Fruit fly (Drosophila melanogaster) whole organism, embryonic: ENCODE measurements around the gene Unr.

Source experiments
- CG10959 ChIP-seq: fragments of 200-800 bp; sonication (Bioruptor generic); IDR thresholded peaks from 2 replicates; pipeline ENCODE4 v1.3.6; 2022; ENCODE audit warnings: missing biosample characterization, missing genetic modification characterization
- CG11723 ChIP-seq: fragments of 200-800 bp; sonication (Bioruptor generic); optimal IDR thresholded peaks from 2 replicates; lab custom pipeline; 2017; ENCODE audit warnings: missing biosample characterization, mild to moderate bottlenecking, missing genetic modification characterization
- CG14441 ChIP-seq: fragments of 200-800 bp; sonication (Bioruptor generic); IDR thresholded peaks from 2 replicates; pipeline ENCODE4 v1.3.6; 2022; ENCODE audit warnings: missing biosample characterization, missing genetic modification characterization
- CG15011 ChIP-seq: fragments of 200-800 bp; sonication (Bioruptor generic); optimal IDR thresholded peaks from 3 replicates; lab custom pipeline; 2018; ENCODE audit warnings: missing biosample characterization, mild to moderate bottlenecking, missing genetic modification characterization
- CG15696 ChIP-seq: fragments of 200-800 bp; sonication (Bioruptor generic); optimal IDR thresholded peaks from 2 replicates; lab custom pipeline; 2019; ENCODE audit warnings: missing biosample characterization, mild to moderate bottlenecking, missing genetic modification characterization, moderate library complexity
- CG17328 ChIP-seq: fragments of 200-800 bp; sonication (Bioruptor generic); IDR thresholded peaks from 2 replicates; pipeline ENCODE4 v1.3.6; 2022; ENCODE audit warnings: missing biosample characterization, missing genetic modification characterization
- CG1792 ChIP-seq: fragments of 200-800 bp; sonication (Bioruptor generic); optimal IDR thresholded peaks from 2 replicates; lab custom pipeline; 2016; ENCODE audit warnings: missing biosample characterization, missing genetic modification characterization
- CG31224 ChIP-seq: fragments of 200-800 bp; sonication (Bioruptor generic); IDR thresholded peaks from 2 replicates; pipeline ENCODE4 v1.3.6; 2022; ENCODE audit warnings: missing biosample characterization, missing genetic modification characterization
- CG32532 ChIP-seq: fragments of 200-800 bp; sonication (Bioruptor generic); IDR thresholded peaks from 2 replicates; pipeline ENCODE4 v1.3.6; 2022; ENCODE audit warnings: missing biosample characterization, missing genetic modification characterization
- CG32772 ChIP-seq: fragments of 200-800 bp; sonication (Bioruptor generic); IDR thresholded peaks from 2 replicates; pipeline ENCODE4 v1.3.6; 2022; ENCODE audit warnings: missing biosample characterization, missing genetic modification characterization
- CG34422 ChIP-seq: fragments of 200-800 bp; sonication (Bioruptor generic); IDR thresholded peaks from 3 replicates; pipeline ENCODE4 v1.3.6; 2022; ENCODE audit warnings: missing biosample characterization, missing genetic modification characterization
- CG3838 ChIP-seq: fragments of 200-800 bp; sonication (Bioruptor generic); optimal IDR thresholded peaks from 3 replicates; lab custom pipeline; 2016; ENCODE audit warnings: missing biosample characterization, missing genetic modification characterization
- CG6175 ChIP-seq: fragments of 200-800 bp; sonication (Bioruptor generic); IDR thresholded peaks from 3 replicates; pipeline ENCODE4 v1.3.6; 2022; ENCODE audit warnings: missing biosample characterization, missing genetic modification characterization
- CG7745 ChIP-seq: fragments of 200-800 bp; sonication (Bioruptor generic); optimal IDR thresholded peaks from 2 replicates; lab custom pipeline; 2018; ENCODE audit warnings: missing biosample characterization, mild to moderate bottlenecking, missing genetic modification characterization, moderate library complexity
- CG7928 ChIP-seq: fragments of 200-800 bp; sonication (Bioruptor generic); optimal IDR thresholded peaks from 2 replicates; lab custom pipeline; 2017; ENCODE audit warnings: missing biosample characterization, mild to moderate bottlenecking, missing genetic modification characterization
- CG8765 ChIP-seq: fragments of 200-800 bp; sonication (Bioruptor generic); IDR thresholded peaks from 2 replicates; pipeline ENCODE4 v1.3.6; 2022; ENCODE audit warnings: missing biosample characterization, missing genetic modification characterization
- CoRest ChIP-seq: fragments of 200-800 bp; sonication (Bioruptor generic); optimal IDR thresholded peaks from 3 replicates; lab custom pipeline; 2018; ENCODE audit warnings: missing biosample characterization, mild to moderate bottlenecking, missing genetic modification characterization, moderate library complexity
- Deaf1 ChIP-seq: fragments of 200-800 bp; optimal IDR thresholded peaks from 3 replicates; lab custom pipeline; 2019; ENCODE audit warnings: missing biosample characterization, mild to moderate bottlenecking, missing genetic modification characterization, moderate library complexity
- Doc2 ChIP-seq: fragments of 200-800 bp; sonication (Bioruptor generic); IDR thresholded peaks from 2 replicates; pipeline ENCODE4 v1.3.6; 2022; ENCODE audit warnings: missing biosample characterization, missing genetic modification characterization
- ERR ChIP-seq: fragments of 200-800 bp; sonication (Bioruptor generic); optimal IDR thresholded peaks from 2 replicates; lab custom pipeline; 2016; ENCODE audit warnings: missing biosample characterization, missing genetic modification characterization
- Elba2 ChIP-seq: fragments of 200-800 bp; sonication (Bioruptor generic); optimal IDR thresholded peaks from 3 replicates; lab custom pipeline; 2016; ENCODE audit warnings: missing biosample characterization, missing genetic modification characterization
- Mad ChIP-seq: fragments of 200-800 bp; sonication (Bioruptor generic); optimal IDR thresholded peaks from 2 replicates; lab custom pipeline; 2016; ENCODE audit warnings: missing biosample characterization, missing genetic modification characterization
- Med ChIP-seq: fragments of 200-800 bp; sonication (Bioruptor generic); peaks from one replicate; lab custom pipeline; 2016; ENCODE audit warnings: missing biosample characterization, missing genetic modification characterization, mild to moderate bottlenecking, inconsistent platforms, moderate library complexity
- Meics ChIP-seq: fragments of 200-800 bp; sonication (Bioruptor generic); optimal IDR thresholded peaks from 2 replicates; lab custom pipeline; 2017; ENCODE audit warnings: missing biosample characterization, mild to moderate bottlenecking, missing genetic modification characterization
- Mrtf ChIP-seq: fragments of 200-800 bp; sonication (Bioruptor generic); IDR thresholded peaks from 3 replicates; pipeline ENCODE4 v1.3.6; 2022; ENCODE audit warnings: missing biosample characterization, missing genetic modification characterization
- ab ChIP-seq: fragments of 200-800 bp; sonication (Bioruptor generic); optimal IDR thresholded peaks from 2 replicates; lab custom pipeline; 2016; ENCODE audit warnings: missing biosample characterization, missing genetic modification characterization
- br ChIP-seq: fragments of >200 bp; optimal IDR thresholded peaks from 2 replicates; lab custom pipeline; 2017
- danr ChIP-seq: fragments of 200-800 bp; sonication (Bioruptor generic); IDR thresholded peaks from 2 replicates; pipeline ENCODE4 v1.3.6; 2022; ENCODE audit warnings: missing biosample characterization, missing genetic modification characterization
- dmrt11E ChIP-seq: fragments of 200-800 bp; sonication (Bioruptor generic); optimal IDR thresholded peaks from 3 replicates; lab custom pipeline; 2018; ENCODE audit warnings: missing biosample characterization, mild to moderate bottlenecking, missing genetic modification characterization, moderate library complexity
- dysf ChIP-seq: fragments of 200-800 bp; sonication (Bioruptor generic); IDR thresholded peaks from 3 replicates; pipeline ENCODE4 v1.3.6; 2022; ENCODE audit warnings: missing biosample characterization, missing genetic modification characterization
- exex ChIP-seq: fragments of 200-800 bp; sonication (Bioruptor generic); optimal IDR thresholded peaks from 4 replicates; lab custom pipeline; 2018; ENCODE audit warnings: missing biosample characterization, mild to moderate bottlenecking, missing genetic modification characterization, moderate library complexity
- gce ChIP-seq: fragments of 200-800 bp; sonication (Bioruptor generic); IDR thresholded peaks from 3 replicates; pipeline ENCODE4 v1.3.6; 2022; ENCODE audit warnings: missing biosample characterization, missing genetic modification characterization
- her ChIP-seq: fragments of 200-800 bp; sonication (Bioruptor generic); optimal IDR thresholded peaks from 2 replicates; lab custom pipeline; 2016; ENCODE audit warnings: missing biosample characterization, missing genetic modification characterization
- jumu ChIP-seq: fragments of 200-800 bp; sonication (Bioruptor generic); optimal IDR thresholded peaks from 3 replicates; lab custom pipeline; 2016; ENCODE audit warnings: missing biosample characterization, missing genetic modification characterization
- lbe ChIP-seq: fragments of 200-800 bp; sonication (Bioruptor generic); optimal IDR thresholded peaks from 2 replicates; lab custom pipeline; 2016; ENCODE audit warnings: missing biosample characterization, mild to moderate bottlenecking, missing genetic modification characterization
- lola ChIP-seq, 3 experiments: fragments of >200 bp in 2 of 3; fragments of 200-800 bp in 1 of 3; sonication (Bioruptor generic) in 1 of 3; optimal IDR thresholded peaks; 2 replicates each; lab custom pipeline; 2017 to 2019; ENCODE audit warnings: missing biosample characterization in 3 of 3, missing genetic modification characterization in 3 of 3, mild to moderate bottlenecking in 1 of 3, moderate library complexity in 1 of 3
- nau ChIP-seq: fragments of 200-800 bp; sonication (Bioruptor generic); optimal IDR thresholded peaks from 3 replicates; lab custom pipeline; 2017; ENCODE audit warnings: missing biosample characterization, mild to moderate bottlenecking, missing genetic modification characterization, missing genetic modification reagents
- p53 ChIP-seq: fragments of 200-800 bp; sonication (Bioruptor generic); optimal IDR thresholded peaks from 2 replicates; lab custom pipeline; 2016; ENCODE audit warnings: missing biosample characterization, missing genetic modification characterization
- ro ChIP-seq: fragments of 200-800 bp; sonication (Bioruptor generic); IDR thresholded peaks from 2 replicates; pipeline ENCODE4 v1.3.6; 2022; ENCODE audit warnings: missing biosample characterization, missing genetic modification characterization
- row ChIP-seq: fragments of 200-800 bp; sonication (Bioruptor generic); IDR thresholded peaks from 3 replicates; pipeline ENCODE4 v1.3.6; 2022; ENCODE audit warnings: missing biosample characterization, missing genetic modification characterization
- schlank ChIP-seq: fragments of 200-800 bp; sonication (Bioruptor generic); optimal IDR thresholded peaks from 2 replicates; lab custom pipeline; 2018; ENCODE audit warnings: missing biosample characterization, mild to moderate bottlenecking, missing genetic modification characterization
- sd ChIP-seq: fragments of 200-800 bp; sonication (Bioruptor generic); optimal IDR thresholded peaks from 3 replicates; lab custom pipeline; 2018; ENCODE audit warnings: missing biosample characterization, mild to moderate bottlenecking, missing genetic modification characterization, moderate library complexity
- shn ChIP-seq: fragments of 200-800 bp; sonication (Bioruptor generic); optimal IDR thresholded peaks from 3 replicates; lab custom pipeline; 2016; ENCODE audit warnings: missing biosample characterization, missing genetic modification characterization
- sob ChIP-seq: fragments of 200-800 bp; sonication (Bioruptor generic); IDR thresholded peaks from 2 replicates; pipeline ENCODE4 v1.3.6; 2022; ENCODE audit warnings: missing biosample characterization, missing genetic modification characterization
- sqz ChIP-seq: fragments of 200-800 bp; sonication (Bioruptor generic); optimal IDR thresholded peaks from 3 replicates; lab custom pipeline; 2018; ENCODE audit warnings: missing biosample characterization, mild to moderate bottlenecking, missing genetic modification characterization
- ssp ChIP-seq: fragments of 200-800 bp; sonication (Bioruptor generic); IDR thresholded peaks from 2 replicates; pipeline ENCODE4 v1.3.6; 2022; ENCODE audit warnings: missing biosample characterization, missing genetic modification characterization
- sug ChIP-seq: fragments of 200-800 bp; optimal IDR thresholded peaks from 2 replicates; lab custom pipeline; 2019; ENCODE audit warnings: missing biosample characterization, mild to moderate bottlenecking, missing genetic modification characterization, moderate library complexity
- tin ChIP-seq: fragments of 200-800 bp; sonication (Bioruptor generic); optimal IDR thresholded peaks from 3 replicates; lab custom pipeline; 2016; ENCODE audit warnings: missing biosample characterization, missing genetic modification characterization
- wdn ChIP-seq: fragments of 200-800 bp; sonication (Bioruptor generic); IDR thresholded peaks from 2 replicates; pipeline ENCODE4 v1.3.6; 2022; ENCODE audit warnings: missing biosample characterization, missing genetic modification characterization
- zfh1 ChIP-seq: fragments of 200-800 bp; sonication (Bioruptor generic); IDR thresholded peaks from 3 replicates; pipeline ENCODE4 v1.3.6; 2022; ENCODE audit warnings: missing biosample characterization, missing genetic modification characterization

Unr gene

dm6 chr3L:8455015-8455908 lies 13.1 kb upstream of the Unr start (continued):
- TF ChIP-seq nau (GFP tag; lab: Kevin White, UChicago) (peak; percentile 95), Mad (peak; percentile 61), CG17328 (GFP tag; lab: Robert Waterston, UW) (peak; percentile 63), CG3838 (peak; percentile 40), p53 (GFP tag; lab: Kevin White, UChicago) (no peak), br (lab: Kevin White, UChicago) (no peak), sd (tag; lab: Kevin White, UChicago) (peak; percentile 50), tin (GFP tag; lab: Kevin White, UChicago) (peak; percentile 83), CG8765 (GFP tag; lab: Robert Waterston, UW) (peak; percentile 12; the same call in 1 of the 2 replicates), CG14441 (peak; percentile 80), ab (no peak), CG15011 (GFP tag; lab: Kevin White, UChicago) (peak; percentile 92), sqz (GFP tag; lab: Kevin White, UChicago) (peak; percentile 72), CG34422 (GFP tag; lab: Robert Waterston, UW) (peak; percentile 70), exex (tag; lab: Kevin White, UChicago) (peak; percentile 82), gce (GFP tag; lab: Robert Waterston, UW) (peak; percentile 66; the same call in 1 of the 3 replicates), lola (GFP tag; optimal IDR thresholded peaks at IDR 0.05; lab: Kevin White, UChicago) (peak in 1 of 3 experiments; percentile 76), Deaf1 (peak; percentile 98), CG32532 (GFP tag; lab: Robert Waterston, UW) (peak; percentile 83), ssp (GFP tag; lab: Robert Waterston, UW) (peak; percentile 59), lbe (GFP tag; lab: Kevin White, UChicago) (peak; percentile 90), zfh1 (peak; percentile 68), dysf (GFP tag; lab: Robert Waterston, UW) (peak; percentile 91), Mrtf (GFP tag; lab: Robert Waterston, UW) (peak; percentile 67; the same call in 1 of the 3 replicates), CG1792 (GFP tag; lab: Kevin White, UChicago) (peak; percentile 31), CG11723 (peak; percentile 70), Elba2 (GFP tag; lab: Kevin White, UChicago) (no peak), CG32772 (GFP tag; lab: Robert Waterston, UW) (peak; percentile 62), row (peak; percentile 78), CG7745 (tag; lab: Kevin White, UChicago) (no peak), dmrt11E (tag; lab: Kevin White, UChicago) (peak; percentile 62), jumu (GFP tag; lab: Kevin White, UChicago) (peak; percentile 6), CG31224 (peak; percentile 60), ro (GFP tag; lab: Robert Waterston, UW) (no peak), CG7928 (GFP tag; lab: Kevin White, UChicago) (peak; percentile 59), wdn (GFP tag; lab: Robert Waterston, UW) (peak; percentile 45; the same call in 1 of the 2 replicates), CoRest (tag; lab: Kevin White, UChicago) (peak; percentile 88), schlank (tag; lab: Kevin White, UChicago) (peak; percentile 57), CG10959 (GFP tag; lab: Robert Waterston, UW) (no peak), Meics (GFP tag; lab: Kevin White, UChicago) (peak; percentile 95), her (GFP tag; lab: Kevin White, UChicago) (no peak), CG6175 (GFP tag; lab: Robert Waterston, UW) (peak; percentile 75; the same call in 2 of the 3 replicates), ERR (GFP tag; lab: Kevin White, UChicago) (no peak), shn (no peak), sob (GFP tag; lab: Robert Waterston, UW) (peak; percentile 80), sug (peak; percentile 83), Doc2 (GFP tag; lab: Robert Waterston, UW) (no peak), Med (GFP tag; lab: Kevin White, UChicago) (peak; percentile 96), danr (no peak; the same call in 1 of the 2 replicates), CG15696 (tag; lab: Kevin White, UChicago) (peak; percentile 40)
